Worm (Caenorhabditis elegans) whole organism, late embryonic: ENCODE measurements around the gene elt-6.

ENCODE experiments used
- C08G9.2 ChIP-seq: sonication (generic microtip); optimal IDR thresholded peaks from 2 replicates; lab custom pipeline; 2016; ENCODE audit warnings: mild to moderate bottlenecking, missing genetic modification characterization, moderate library complexity, missing compliant biosample characterization
- C38D4.7 ChIP-seq: fragments of 200-800 bp; sonication (Bioruptor generic); optimal IDR thresholded peaks from 2 replicates; lab custom pipeline; 2018; ENCODE audit warnings: mild to moderate bottlenecking, missing genetic modification characterization, moderate library complexity, missing compliant biosample characterization
- F13H6.1 ChIP-seq: sonication (generic microtip); optimal IDR thresholded peaks from 2 replicates; lab custom pipeline; 2016; ENCODE audit warnings: missing genetic modification characterization, missing compliant biosample characterization
- K02D7.2 ChIP-seq: sonication (generic microtip); optimal IDR thresholded peaks from 2 replicates; lab custom pipeline; 2017; ENCODE audit warnings: mild to moderate bottlenecking, missing genetic modification characterization, missing compliant biosample characterization
- K09A11.1 ChIP-seq: sonication (generic microtip); optimal IDR thresholded peaks from 2 replicates; lab custom pipeline; 2017; ENCODE audit warnings: antibody characterized with exemption, mild to moderate bottlenecking, missing genetic modification characterization, missing compliant biosample characterization; ENCODE audit not compliant: insufficient read depth
- T23F11.4 ChIP-seq: fragments of 200-800 bp; sonication (Bioruptor generic); optimal IDR thresholded peaks from 2 replicates; lab custom pipeline; 2018; ENCODE audit warnings: mild to moderate bottlenecking, missing genetic modification characterization, missing compliant biosample characterization
- Y22D7AL.16 ChIP-seq: sonication (generic microtip); optimal IDR thresholded peaks from 2 replicates; lab custom pipeline; 2016; ENCODE audit warnings: missing genetic modification characterization, missing compliant biosample characterization
- ahr-1 ChIP-seq: sonication (generic microtip); optimal IDR thresholded peaks from 2 replicates; lab custom pipeline; 2016; ENCODE audit warnings: missing genetic modification characterization, missing compliant biosample characterization
- ceh-14 ChIP-seq: sonication (generic microtip); optimal IDR thresholded peaks from 2 replicates; lab custom pipeline; 2016; ENCODE audit warnings: missing genotype, missing genetic modification characterization, missing compliant biosample characterization
- ceh-18 ChIP-seq: sonication (generic microtip); optimal IDR thresholded peaks from 2 replicates; lab custom pipeline; 2016; ENCODE audit warnings: missing genetic modification characterization, missing compliant biosample characterization
- ceh-2 ChIP-seq: sonication (generic microtip); optimal IDR thresholded peaks from 2 replicates; lab custom pipeline; 2016; ENCODE audit warnings: missing genotype, missing genetic modification characterization, missing compliant biosample characterization
- ceh-30 ChIP-seq: fragments of 150-350 bp; optimal IDR thresholded peaks from 2 replicates; lab custom pipeline; 2014; ENCODE audit warnings: missing biosample characterization, missing genetic modification characterization
- ceh-45 ChIP-seq: fragments of 200-800 bp; sonication (Bioruptor generic); IDR thresholded peaks from 2 replicates; pipeline ENCODE4 v1.3.6; 2022; ENCODE audit warnings: missing genetic modification reagents, missing genetic modification characterization, missing compliant biosample characterization
- ceh-9 ChIP-seq: sonication (generic microtip); optimal IDR thresholded peaks from 2 replicates; lab custom pipeline; 2016; ENCODE audit warnings: mild to moderate bottlenecking, missing genetic modification characterization, inconsistent platforms, missing compliant biosample characterization
- che-1 ChIP-seq: sonication (generic microtip); optimal IDR thresholded peaks from 2 replicates; lab custom pipeline; 2016; ENCODE audit warnings: mild to moderate bottlenecking, missing genetic modification characterization, missing compliant biosample characterization
- dve-1 ChIP-seq: sonication (generic microtip); optimal IDR thresholded peaks from 2 replicates; lab custom pipeline; 2017; ENCODE audit warnings: antibody characterized with exemption, mild to moderate bottlenecking, missing genetic modification characterization, missing compliant biosample characterization
- elt-2 ChIP-seq: sonication (generic microtip); optimal IDR thresholded peaks from 2 replicates; lab custom pipeline; 2016; ENCODE audit warnings: missing genetic modification reagents, missing genetic modification characterization, missing compliant biosample characterization
- eyg-1 ChIP-seq: sonication (generic microtip); optimal IDR thresholded peaks from 2 replicates; lab custom pipeline; 2016; ENCODE audit warnings: missing genotype, missing genetic modification characterization, missing compliant biosample characterization
- fax-1 ChIP-seq: sonication (generic microtip); optimal IDR thresholded peaks from 2 replicates; lab custom pipeline; 2016; ENCODE audit warnings: missing genotype, missing genetic modification characterization, missing compliant biosample characterization
- gmeb-2 ChIP-seq: sonication (generic microtip); optimal IDR thresholded peaks from 2 replicates; lab custom pipeline; 2016; ENCODE audit warnings: missing genetic modification characterization, inconsistent platforms, missing compliant biosample characterization
- hlh-30 ChIP-seq: sonication (generic microtip); optimal IDR thresholded peaks from 2 replicates; lab custom pipeline; 2017; ENCODE audit warnings: antibody characterized with exemption, missing genetic modification characterization, missing compliant biosample characterization; ENCODE audit not compliant: insufficient read depth
- hlh-8 ChIP-seq: sonication (generic microtip); optimal IDR thresholded peaks from 2 replicates; lab custom pipeline; 2016; ENCODE audit warnings: missing genotype, missing genetic modification characterization, missing compliant biosample characterization
- lim-6 ChIP-seq: sonication (generic microtip); optimal IDR thresholded peaks from 2 replicates; lab custom pipeline; 2016; ENCODE audit warnings: missing genetic modification characterization, missing compliant biosample characterization
- mec-3 ChIP-seq: sonication (generic microtip); optimal IDR thresholded peaks from 2 replicates; lab custom pipeline; 2016; ENCODE audit warnings: borderline replicate concordance, missing genetic modification characterization, missing compliant biosample characterization
- nfya-1 ChIP-seq: sonication (generic microtip); optimal IDR thresholded peaks from 2 replicates; lab custom pipeline; 2017; ENCODE audit warnings: missing genetic modification characterization, mild to moderate bottlenecking, missing compliant biosample characterization, antibody characterized with exemption, moderate library complexity
- nhr-11 ChIP-seq: fragments of 150-350 bp; optimal IDR thresholded peaks from 2 replicates; lab custom pipeline; 2014; ENCODE audit warnings: missing biosample characterization, missing genetic modification characterization
- nhr-232 ChIP-seq: sonication (generic microtip); optimal IDR thresholded peaks from 2 replicates; lab custom pipeline; 2016; ENCODE audit warnings: missing genetic modification characterization, missing compliant biosample characterization
- odd-2 ChIP-seq: sonication (generic microtip); optimal IDR thresholded peaks from 2 replicates; lab custom pipeline; 2017; ENCODE audit warnings: antibody characterized with exemption, mild to moderate bottlenecking, missing genetic modification characterization, missing compliant biosample characterization
- pax-1 ChIP-seq: fragments of 150-350 bp; optimal IDR thresholded peaks from 2 replicates; lab custom pipeline; 2014; ENCODE audit warnings: missing biosample characterization, missing genetic modification characterization
- pha-4 ChIP-seq: fragments of 150-350 bp; optimal IDR thresholded peaks from 2 replicates; lab custom pipeline; 2018; ENCODE audit warnings: missing biosample characterization, missing genetic modification reagents, missing genetic modification characterization
- pqm-1 ChIP-seq: sonication (generic microtip); optimal IDR thresholded peaks from 2 replicates; lab custom pipeline; 2016; ENCODE audit warnings: missing genetic modification characterization, missing compliant biosample characterization
- pros-1 ChIP-seq: fragments of 150-350 bp; optimal IDR thresholded peaks from 2 replicates; lab custom pipeline; 2014; ENCODE audit warnings: missing biosample characterization, missing genetic modification reagents, missing genetic modification characterization
- sdc-2 ChIP-seq: sonication (generic microtip); optimal IDR thresholded peaks from 2 replicates; lab custom pipeline; 2016; ENCODE audit warnings: missing genotype, missing genetic modification characterization, missing compliant biosample characterization
- sox-2 ChIP-seq: fragments of 200-800 bp; sonication (Bioruptor generic); IDR thresholded peaks from 2 replicates; pipeline ENCODE4 v1.3.6; 2022; ENCODE audit warnings: missing genetic modification reagents, missing genetic modification characterization, missing compliant biosample characterization
- syd-9 ChIP-seq: sonication (generic microtip); optimal IDR thresholded peaks from 2 replicates; lab custom pipeline; 2016; ENCODE audit warnings: mild to moderate bottlenecking, missing genetic modification characterization, moderate library complexity, missing compliant biosample characterization
- tbx-7 ChIP-seq: sonication (generic microtip); optimal IDR thresholded peaks from 2 replicates; lab custom pipeline; 2016; ENCODE audit warnings: missing genotype, missing genetic modification characterization, missing compliant biosample characterization
- unc-3 ChIP-seq, 2 experiments: fragments of 200-800 bp in 1 of 2; sonication (Bioruptor generic) in 1 of 2; sonication (generic microtip) in 1 of 2; conservative IDR thresholded peaks in 1 of 2; optimal IDR thresholded peaks in 1 of 2; 2 replicates each; pipeline versions ENCODE4 v1.3.6 to Lab custom; 2016 to 2022; ENCODE audit warnings: missing compliant biosample characterization in 2 of 2, missing genetic modification characterization in 2 of 2, missing genetic modification reagents in 1 of 2
- unc-42 ChIP-seq: sonication (generic microtip); optimal IDR thresholded peaks from 2 replicates; lab custom pipeline; 2016; ENCODE audit warnings: missing genotype, missing genetic modification characterization, missing compliant biosample characterization
- unc-55 ChIP-seq: sonication (generic microtip); optimal IDR thresholded peaks from 2 replicates; lab custom pipeline; 2017; ENCODE audit warnings: missing biosample characterization, missing genetic modification reagents, missing genetic modification characterization
- unc-86 ChIP-seq: sonication (generic microtip); optimal IDR thresholded peaks from 2 replicates; lab custom pipeline; 2016; ENCODE audit warnings: missing genetic modification characterization, missing compliant biosample characterization
- ztf-16 ChIP-seq: sonication (generic microtip); optimal IDR thresholded peaks from 2 replicates; lab custom pipeline; 2017; ENCODE audit warnings: missing genetic modification characterization, missing compliant biosample characterization

Gene elt-6

ce11 chrIV:1920513-1920912 is 2.7 kb downstream of the elt-6 start:
- no peak for TF ChIP-seq lim-6 (tag; lab: Kevin White, UChicago)
- peak; percentile 67 for TF ChIP-seq dve-1

DNA sequence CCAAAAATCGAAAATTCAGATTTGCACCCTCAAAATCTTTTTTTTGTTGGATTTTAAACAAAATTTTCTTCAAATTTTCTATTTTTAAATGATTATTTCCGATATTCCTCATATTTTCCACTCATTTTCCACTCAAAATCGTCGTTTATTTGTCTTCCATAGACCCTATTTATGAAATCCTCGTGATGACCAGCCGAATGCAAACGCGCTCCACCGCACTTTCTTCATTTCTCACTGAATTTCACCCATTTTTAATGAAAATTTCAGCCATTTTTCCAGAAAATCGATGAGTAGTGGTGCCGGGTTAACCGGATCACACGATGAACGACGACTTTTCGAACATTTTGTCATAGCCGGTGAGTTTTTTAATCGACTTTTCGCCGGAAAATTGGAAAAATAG is 5.9 kb downstream of the elt-6 start, which contains the start of gene denn-4:
Gene denn-4 (plus strand): TSS at position 280 of the 400 bp plus-strand sequence.
- TF ChIP-seq ceh-2 (tag; lab: Kevin White, UChicago) (no peak), pros-1 (tag; lab: Kevin White, UChicago) (no peak), pax-1 (no peak), hlh-30 (tag; lab: Kevin White, UChicago) (peak; percentile 59), gmeb-2 (tag; lab: Kevin White, UChicago) (no peak), nhr-11 (tag; lab: Kevin White, UChicago) (no peak), ceh-45 (GFP tag; lab: Robert Waterston, UW) (no peak), mec-3 (tag; lab: Kevin White, UChicago) (no peak)

DNA sequence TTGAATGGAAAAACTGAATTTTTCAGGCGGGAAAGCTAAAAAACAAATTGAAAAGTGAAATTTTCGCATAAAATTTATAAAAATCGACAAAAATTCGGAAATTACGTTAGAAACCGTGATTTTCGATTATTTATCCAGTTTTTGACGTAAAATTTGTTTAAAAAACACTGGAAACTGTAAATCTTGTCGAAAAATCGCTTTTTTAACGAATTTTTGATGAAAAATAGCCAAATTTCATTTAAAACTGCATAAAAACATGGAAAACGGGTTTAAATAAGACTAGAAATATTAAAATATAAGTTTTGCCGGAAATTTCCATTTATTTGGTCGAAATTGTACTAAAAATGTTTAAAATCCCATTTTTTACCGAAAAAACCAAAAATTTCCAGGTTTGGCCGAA is 6.4 kb downstream of the elt-6 start:
- no peak for TF ChIP-seq ceh-30 (tag; lab: Kevin White, UChicago)
- no peak for TF ChIP-seq eyg-1 (tag; lab: Kevin White, UChicago)
- TF ChIP-seq sdc-2 (tag; lab: Kevin White, UChicago), result no peak
- TF ChIP-seq ztf-16 (tag; lab: Kevin White, UChicago), result no peak
- no peak for TF ChIP-seq fax-1 (tag; lab: Kevin White, UChicago)
- no peak for TF ChIP-seq K09A11.1
- no peak for TF ChIP-seq syd-9
- TF ChIP-seq unc-42 (tag; lab: Kevin White, UChicago), result no peak
- no peak for TF ChIP-seq odd-2 (tag; lab: Kevin White, UChicago)
- TF ChIP-seq K02D7.2, result no peak
- no peak for TF ChIP-seq ceh-14 (tag; lab: Kevin White, UChicago)
- TF ChIP-seq unc-3 (GFP tag; conservative IDR thresholded peaks at IDR 0.05; lab: Robert Waterston, UW), result no peak
- no peak for TF ChIP-seq unc-3 (tag; optimal IDR thresholded peaks at IDR 0.05; lab: Kevin White, UChicago)
- no peak for TF ChIP-seq che-1
- no peak for TF ChIP-seq F13H6.1 (tag; lab: Kevin White, UChicago)
- no peak for TF ChIP-seq nfya-1 (tag; lab: Kevin White, UChicago)
- no peak for TF ChIP-seq T23F11.4
- TF ChIP-seq nhr-232 (tag; lab: Kevin White, UChicago), result no peak
- no peak for TF ChIP-seq mec-3 (tag; lab: Kevin White, UChicago)
- TF ChIP-seq ceh-9 (tag; lab: Kevin White, UChicago), result no peak
- no peak for TF ChIP-seq ceh-18 (tag; lab: Kevin White, UChicago)

- TF ChIP-seq hlh-8, result no peak
- no peak for TF ChIP-seq sox-2 (GFP tag; lab: Robert Waterston, UW)
- no peak for TF ChIP-seq mec-3 (tag; lab: Kevin White, UChicago)
- TF ChIP-seq C08G9.2, result no peak
- no peak for TF ChIP-seq unc-55 (GFP tag; lab: Kevin White, UChicago)
- TF ChIP-seq Y22D7AL.16 (tag; lab: Kevin White, UChicago), result no peak
- TF ChIP-seq F13H6.1 (tag; lab: Kevin White, UChicago), result no peak
- no peak for TF ChIP-seq nfya-1 (tag; lab: Kevin White, UChicago)
- no peak for TF ChIP-seq eyg-1 (tag; lab: Kevin White, UChicago)
- no peak for TF ChIP-seq tbx-7 (tag; lab: Kevin White, UChicago)
- TF ChIP-seq ahr-1 (tag; lab: Kevin White, UChicago), result no peak
- no peak for TF ChIP-seq che-1
- TF ChIP-seq pha-4 (tag; lab: Kevin White, UChicago), result no peak
- no peak for TF ChIP-seq unc-3 (GFP tag; conservative IDR thresholded peaks at IDR 0.05; lab: Robert Waterston, UW)
- TF ChIP-seq unc-3 (tag; optimal IDR thresholded peaks at IDR 0.05; lab: Kevin White, UChicago), result no peak
- TF ChIP-seq unc-86 (tag; lab: Kevin White, UChicago), result no peak
- TF ChIP-seq nhr-11 (tag; lab: Kevin White, UChicago), result no peak
- no peak for TF ChIP-seq elt-2 (tag; lab: Kevin White, UChicago)
- TF ChIP-seq C38D4.7 (GFP tag; lab: Kevin White, UChicago), result no peak
- no peak for TF ChIP-seq ceh-14 (tag; lab: Kevin White, UChicago)
- TF ChIP-seq pqm-1, result no peak
These were observed 27.4 kb downstream of the elt-6 start for ce11 chrIV:1945200-1945599.
